Worm (Caenorhabditis elegans): ENCODE measurements around the gene K03H1.12.

K03H1.12 gene

DNA sequence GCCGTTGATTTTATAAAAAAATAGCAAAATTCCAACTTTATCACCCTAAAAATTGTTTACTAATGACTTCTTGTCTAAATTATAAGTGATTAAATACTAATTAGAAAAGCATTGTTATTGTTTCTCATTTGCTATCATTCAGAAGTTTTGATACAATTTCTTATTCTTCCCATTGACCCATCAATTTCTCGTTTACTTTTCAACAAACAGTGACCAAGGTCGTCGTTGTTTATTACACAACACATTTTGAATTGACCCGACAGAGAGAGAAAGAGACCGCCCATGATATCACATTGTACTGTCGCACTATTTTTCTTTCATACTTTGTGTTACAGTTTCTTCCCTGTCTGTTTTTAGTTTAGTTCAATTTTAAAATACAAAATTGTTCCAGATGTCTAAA, 14.0 kb upstream of the K03H1.12 start, which contains the start of gene ttr-2:
Gene ttr-2, plus strand, starts transcription at position 392 of the 400 bp plus-strand sequence.
- TF ChIP-seq F16B12.6 (tag; optimal IDR thresholded peaks at IDR 0.05) (no peak), elt-3 (tag; optimal IDR thresholded peaks at IDR 0.05) (peak in 2 of 6 experiments; percentile 46 to 56), grh-1 (GFP tag; IDR thresholded peaks at IDR 0.05) (no peak), nhr-85 (tag) (peak; percentile 77), snu-23 (GFP tag; optimal IDR thresholded peaks at IDR 0.05) (peak; percentile 35), blmp-1 (tag; optimal IDR thresholded peaks at IDR 0.05) (peak; percentile 48), efl-1 (optimal IDR thresholded peaks at IDR 0.05) (no peak), efl-1 (GFP tag; optimal IDR thresholded peaks at IDR 0.05 in 1 of 2) (peak in 1 of 2 experiments; percentile 73), mep-1 (tag; optimal IDR thresholded peaks at IDR 0.05) (peak; percentile 10), lin-14 (GFP tag; optimal IDR thresholded peaks at IDR 0.05) (peak; percentile 67), alr-1 (tag; optimal IDR thresholded peaks at IDR 0.05; ENCODE audit: borderline replicate concordance) (no peak), nhr-71 (tag; optimal IDR thresholded peaks at IDR 0.05) (peak; percentile 21)

DNA sequence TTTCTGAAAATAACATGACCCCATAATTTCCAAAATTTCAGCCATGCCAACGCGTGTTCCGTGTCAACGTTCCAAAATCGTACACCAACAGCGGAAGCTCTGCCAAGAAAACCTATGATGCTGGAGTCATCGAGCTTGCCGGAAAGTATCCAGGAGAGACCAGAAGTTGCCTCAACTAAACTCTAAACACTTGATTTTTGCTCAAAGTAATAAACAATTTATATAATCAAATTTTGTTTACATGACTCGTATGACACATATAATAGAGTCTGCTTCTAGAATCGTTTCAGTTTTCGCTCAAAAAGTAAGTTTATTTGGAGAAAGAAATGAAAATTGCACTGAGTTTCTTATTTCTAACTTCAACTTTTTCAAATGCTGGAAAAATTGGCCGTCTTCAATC, 12.6 kb upstream of the K03H1.12 start, which contains the start of gene ttr-1:
Gene ttr-1, plus strand, starts transcription at position 301 of the 400 bp plus-strand sequence.
- TF ChIP-seq grh-1 (GFP tag; IDR thresholded peaks at IDR 0.05) (no peak), rnt-1 (tag; optimal IDR thresholded peaks at IDR 0.05) (no peak)

DNA sequence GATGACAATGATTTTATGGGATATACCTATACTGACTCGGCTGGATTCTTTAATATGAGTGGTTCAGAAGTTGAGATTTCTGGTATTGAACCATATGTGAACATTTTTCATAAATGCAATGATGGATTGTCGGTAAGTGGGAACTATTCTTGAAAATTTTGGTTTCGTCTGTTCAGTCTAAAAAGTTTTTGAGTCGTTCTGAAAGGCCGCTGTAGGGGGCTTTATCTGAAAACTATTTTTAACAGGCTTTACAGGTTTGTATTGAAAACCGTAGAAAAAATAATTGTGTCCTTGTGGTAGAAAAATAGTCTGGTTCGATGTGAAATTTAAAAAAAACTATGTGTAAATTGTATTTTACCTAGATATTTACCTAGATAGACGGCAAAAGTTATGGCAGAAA, 11.9 kb upstream of the K03H1.12 start:
- TF ChIP-seq jun-1 (tag; optimal IDR thresholded peaks at IDR 0.05) (no peak), nhr-85 (tag) (peak; percentile 57)

DNA sequence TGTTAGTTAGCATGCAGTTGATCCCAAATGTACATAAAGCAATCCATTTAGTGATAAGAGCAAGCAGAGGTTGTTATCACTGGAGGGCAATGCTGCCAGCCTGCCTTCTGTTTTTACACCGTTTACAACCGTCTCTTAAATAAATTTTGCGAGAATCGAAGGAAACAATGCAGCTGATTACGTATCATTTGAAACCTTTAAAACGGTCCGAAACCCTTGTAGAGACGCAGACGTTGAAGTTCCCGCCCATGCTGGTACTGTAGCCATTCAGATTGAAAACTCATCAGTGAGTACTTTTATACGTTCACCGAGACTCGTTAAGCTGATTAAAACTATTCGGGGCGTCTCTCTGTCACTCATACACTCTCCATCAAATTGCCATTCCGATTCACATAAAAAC, 11.0 kb upstream of the K03H1.12 start:
- TF ChIP-seq elt-2 (tag; optimal IDR thresholded peaks at IDR 0.05) (peak; percentile 93), lir-3 (tag; optimal IDR thresholded peaks at IDR 0.05; ENCODE audit: poor library complexity) (no peak), jun-1 (tag; optimal IDR thresholded peaks at IDR 0.05) (peak; percentile 10), C16A3.4 (tag; optimal IDR thresholded peaks at IDR 0.05) (no peak), lin-35 (GFP tag; optimal IDR thresholded peaks at IDR 0.05) (peak in 1 of 2 experiments; percentile 32), pqm-1 (tag; optimal IDR thresholded peaks at IDR 0.05) (peak; percentile 8), efl-1 (optimal IDR thresholded peaks at IDR 0.05) (no peak), efl-1 (GFP tag; optimal IDR thresholded peaks at IDR 0.05 in 1 of 2) (peak in 1 of 2 experiments; percentile 91)

DNA sequence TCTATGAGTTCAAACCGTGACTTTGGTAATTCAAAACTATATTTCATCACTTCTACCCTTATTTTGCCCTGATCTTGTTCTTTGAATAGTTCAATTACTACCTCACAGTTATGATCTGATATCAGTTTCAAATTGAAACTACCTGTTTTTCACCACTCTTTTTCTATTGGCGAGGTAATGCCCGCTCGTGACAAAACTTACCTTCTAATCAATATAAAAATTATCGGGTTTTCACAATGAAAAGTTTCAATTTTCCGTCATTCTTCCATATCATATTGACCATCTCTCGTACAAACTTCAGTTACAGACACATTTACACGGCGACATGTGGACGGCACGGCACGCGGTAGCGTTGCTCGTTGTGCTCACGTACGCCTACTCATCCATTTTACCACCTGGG, 9.3 kb upstream of the K03H1.12 start, which contains the start of gene dec-7:
Gene dec-7, plus strand, starts transcription at position 308 of the 400 bp plus-strand sequence.
- TF ChIP-seq lin-13 (GFP tag; optimal IDR thresholded peaks at IDR 0.05): no peak
- no peak for TF ChIP-seq nhr-77 (tag; optimal IDR thresholded peaks at IDR 0.05)
- TF ChIP-seq sup-37 (GFP tag; optimal IDR thresholded peaks at IDR 0.05): no peak
- no peak for TF ChIP-seq lin-15B (tag; optimal IDR thresholded peaks at IDR 0.05)
- TF ChIP-seq elt-3 (tag; optimal IDR thresholded peaks at IDR 0.05): no peak
- no peak for TF ChIP-seq hpl-2 (GFP tag; optimal IDR thresholded peaks at IDR 0.05)
- TF ChIP-seq irx-1 (tag; optimal IDR thresholded peaks at IDR 0.05): no peak
- no peak for TF ChIP-seq elt-2 (tag; optimal IDR thresholded peaks at IDR 0.05)
- TF ChIP-seq ets-5 (GFP tag; IDR thresholded peaks at IDR 0.05): no peak
- TF ChIP-seq nhr-20 (tag; optimal IDR thresholded peaks at IDR 0.05): no peak

DNA sequence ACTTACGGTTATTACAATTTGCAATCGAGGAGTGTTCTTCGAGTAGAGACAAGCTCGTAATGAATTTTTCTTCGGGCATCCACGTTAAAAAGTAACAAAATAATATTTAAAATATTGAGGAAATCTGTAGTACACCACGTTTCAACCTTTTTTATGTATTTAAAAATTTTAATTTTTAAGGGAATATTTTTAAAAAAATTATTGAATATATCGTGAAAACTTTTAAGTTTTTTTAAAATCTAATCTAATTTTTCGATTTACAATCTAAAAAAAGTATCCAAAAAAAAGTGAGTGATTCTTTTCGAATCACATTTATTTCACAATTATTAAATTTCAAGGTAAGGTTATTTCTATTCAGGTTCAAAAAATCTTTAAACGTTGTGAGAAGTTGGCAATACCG, 3.3 kb downstream of the K03H1.12 start, which contains the start of gene gln-2:
Gene gln-2, minus strand, starts transcription at position 101 of the 400 bp plus-strand sequence.
- TF ChIP-seq unc-62 (GFP tag; optimal IDR thresholded peaks at IDR 0.05): no peak

DNA sequence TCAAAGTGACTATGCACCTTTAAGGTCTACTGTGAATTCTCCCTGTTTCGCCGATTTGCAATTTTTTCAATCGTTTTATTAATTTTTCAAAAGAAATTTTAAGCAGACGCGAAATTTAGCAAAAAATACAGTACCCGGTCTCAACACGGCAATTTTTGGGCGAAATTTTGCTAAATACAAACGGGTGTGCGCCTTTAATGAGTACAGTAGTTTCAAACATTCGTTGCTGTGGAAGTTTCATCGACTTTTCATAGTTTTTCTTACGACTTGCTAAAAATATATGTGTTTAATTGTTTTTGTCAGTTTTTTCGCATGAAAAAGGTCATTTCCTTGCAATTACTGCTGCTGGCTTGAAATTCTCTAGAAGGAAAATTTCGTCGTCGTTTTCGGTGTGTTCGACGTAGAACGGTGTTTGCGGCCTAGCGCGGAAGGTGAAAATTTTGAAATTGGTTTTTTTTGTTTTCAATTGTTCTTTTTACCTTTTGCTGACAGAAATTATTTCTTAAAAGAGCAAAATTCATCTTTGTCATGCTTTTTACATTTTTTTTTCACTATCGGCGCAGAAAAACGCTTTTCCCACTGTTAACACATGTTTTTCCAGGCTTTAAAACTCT, 5.5 kb downstream of the K03H1.12 start, which contains the start of gene K03H1.7:
Gene K03H1.7, plus strand, starts transcription at position 600 of the 614 bp plus-strand sequence.
- no peak for TF ChIP-seq ztf-4 (tag; optimal IDR thresholded peaks at IDR 0.05)
- peak; percentile 1 to 84 for TF ChIP-seq lin-35 (GFP tag; optimal IDR thresholded peaks at IDR 0.05)
- no peak for TF ChIP-seq egl-27 (tag; optimal IDR thresholded peaks at IDR 0.05)
- no peak for TF ChIP-seq nhr-76 (tag; optimal IDR thresholded peaks at IDR 0.05)
- peak; percentile 74 for TF ChIP-seq F16B12.6 (tag; optimal IDR thresholded peaks at IDR 0.05)
- TF ChIP-seq elt-2 (tag; optimal IDR thresholded peaks at IDR 0.05): no peak
- no peak for TF ChIP-seq blmp-1 (tag; optimal IDR thresholded peaks at IDR 0.05)
- peak; percentile 63 for TF ChIP-seq lin-15B (tag; optimal IDR thresholded peaks at IDR 0.05)
- TF ChIP-seq elt-3 (tag; optimal IDR thresholded peaks at IDR 0.05): no peak
- TF ChIP-seq snu-23 (GFP tag; optimal IDR thresholded peaks at IDR 0.05): no peak
- TF ChIP-seq dpl-1 (GFP tag; optimal IDR thresholded peaks at IDR 0.05): peak; percentile 43 to 80 (median 67)
- peak; percentile 64 to 69 for TF ChIP-seq efl-1 (optimal IDR thresholded peaks at IDR 0.05)
- peak; percentile 81 to 97 for TF ChIP-seq efl-1 (GFP tag; optimal IDR thresholded peaks at IDR 0.05 in 1 of 2)

All from whole organism, L1 larva.